Fruit fly (Drosophila melanogaster) whole organism, embryonic: ENCODE data around the gene CG7029.

Experiments used
- ATbp ChIP-seq: fragments of 200-800 bp; sonication (Bioruptor generic); optimal IDR thresholded peaks from 2 replicates; lab custom pipeline; 2017; ENCODE audit warnings: missing biosample characterization, mild to moderate bottlenecking, missing genetic modification characterization, missing genetic modification reagents
- Abd-B ChIP-seq: fragments of 200-800 bp; sonication (Bioruptor generic); optimal IDR thresholded peaks from 2 replicates; lab custom pipeline; 2018; ENCODE audit warnings: missing biosample characterization, mild to moderate bottlenecking, missing genetic modification characterization, moderate library complexity
- Atf3 ChIP-seq: fragments of 200-800 bp; sonication (Bioruptor generic); optimal IDR thresholded peaks from 3 replicates; lab custom pipeline; 2016; ENCODE audit warnings: missing biosample characterization, missing genetic modification characterization
- B-H2 ChIP-seq: fragments of 200-800 bp; sonication (Bioruptor generic); optimal IDR thresholded peaks from 2 replicates; lab custom pipeline; 2018; ENCODE audit warnings: missing biosample characterization, mild to moderate bottlenecking, missing genetic modification characterization
- CG12236 ChIP-seq: fragments of 200-800 bp; sonication (Bioruptor generic); optimal IDR thresholded peaks from 2 replicates; lab custom pipeline; 2016; ENCODE audit warnings: missing biosample characterization, missing genetic modification characterization
- CG12391 ChIP-seq: fragments of 200-800 bp; sonication (Bioruptor generic); optimal IDR thresholded peaks from 3 replicates; lab custom pipeline; 2018; ENCODE audit warnings: missing biosample characterization, mild to moderate bottlenecking, missing genetic modification characterization, moderate library complexity
- CG13287 ChIP-seq: fragments of 200-800 bp; sonication (Bioruptor generic); IDR thresholded peaks from 2 replicates; pipeline ENCODE4 v1.3.6; 2022; ENCODE audit warnings: missing biosample characterization, missing genetic modification characterization; ENCODE audit not compliant: partially characterized antibody
- CG13775 ChIP-seq: fragments of 200-800 bp; sonication (Bioruptor generic); optimal IDR thresholded peaks from 3 replicates; lab custom pipeline; 2017; ENCODE audit warnings: missing biosample characterization, mild to moderate bottlenecking, missing genetic modification characterization
- CG14014 ChIP-seq: fragments of 200-800 bp; sonication (Bioruptor generic); IDR thresholded peaks from 2 replicates; pipeline ENCODE4 v1.3.6; 2022; ENCODE audit warnings: missing biosample characterization, missing genetic modification characterization
- CG14441 ChIP-seq: fragments of 200-800 bp; sonication (Bioruptor generic); IDR thresholded peaks from 2 replicates; pipeline ENCODE4 v1.3.6; 2022; ENCODE audit warnings: missing biosample characterization, missing genetic modification characterization
- CG14965 ChIP-seq: fragments of 200-800 bp; sonication (Bioruptor generic); optimal IDR thresholded peaks from 2 replicates; lab custom pipeline; 2016; ENCODE audit warnings: missing biosample characterization, missing genetic modification characterization, borderline replicate concordance
- CG1529 ChIP-seq: fragments of 200-800 bp; sonication (Bioruptor generic); optimal IDR thresholded peaks from 3 replicates; lab custom pipeline; 2018; ENCODE audit warnings: missing biosample characterization, missing genetic modification characterization
- CG17328 ChIP-seq: fragments of 200-800 bp; sonication (Bioruptor generic); IDR thresholded peaks from 2 replicates; pipeline ENCODE4 v1.3.6; 2022; ENCODE audit warnings: missing biosample characterization, missing genetic modification characterization
- CG17359 ChIP-seq: fragments of 200-800 bp; sonication (Bioruptor generic); optimal IDR thresholded peaks from 3 replicates; lab custom pipeline; 2018; ENCODE audit warnings: missing biosample characterization, mild to moderate bottlenecking, missing genetic modification characterization, moderate library complexity
- CG34376 ChIP-seq: fragments of 200-800 bp; sonication (Bioruptor generic); optimal IDR thresholded peaks from 2 replicates; lab custom pipeline; 2018; ENCODE audit warnings: missing biosample characterization, mild to moderate bottlenecking, missing genetic modification characterization
- CG4424 ChIP-seq: fragments of 200-800 bp; sonication (Bioruptor generic); optimal IDR thresholded peaks from 3 replicates; lab custom pipeline; 2016; ENCODE audit warnings: missing biosample characterization, missing genetic modification characterization
- CG6683 ChIP-seq: fragments of 200-800 bp; sonication (Bioruptor generic); optimal IDR thresholded peaks from 2 replicates; lab custom pipeline; 2017; ENCODE audit warnings: missing biosample characterization, mild to moderate bottlenecking, missing genetic modification characterization, missing genetic modification reagents
- CG7556 ChIP-seq: fragments of 200-800 bp; sonication (Bioruptor generic); optimal IDR thresholded peaks from 2 replicates; lab custom pipeline; 2017; ENCODE audit warnings: missing biosample characterization, mild to moderate bottlenecking, missing genetic modification characterization
- CG7987 ChIP-seq: fragments of 200-800 bp; sonication (Bioruptor generic); optimal IDR thresholded peaks from 2 replicates; lab custom pipeline; 2018; ENCODE audit warnings: missing biosample characterization, mild to moderate bottlenecking, missing genetic modification characterization, moderate library complexity
- CG9609 ChIP-seq: fragments of 200-800 bp; sonication (Bioruptor generic); optimal IDR thresholded peaks from 3 replicates; lab custom pipeline; 2016; ENCODE audit warnings: missing biosample characterization, missing genetic modification characterization
- HLH3B ChIP-seq: fragments of 200-800 bp; sonication (Bioruptor generic); IDR thresholded peaks from 2 replicates; pipeline ENCODE4 v1.3.6; 2022; ENCODE audit warnings: missing biosample characterization, missing genetic modification characterization
- Lhr ChIP-seq: fragments of 200-800 bp; sonication (Bioruptor generic); optimal IDR thresholded peaks from 3 replicates; lab custom pipeline; 2017; ENCODE audit warnings: mild to moderate bottlenecking, missing biosample characterization, missing genetic modification reagents, missing genetic modification characterization
- MESR4 ChIP-seq: fragments of 200-800 bp; sonication (Bioruptor generic); optimal IDR thresholded peaks from 2 replicates; lab custom pipeline; 2018; ENCODE audit warnings: missing biosample characterization, mild to moderate bottlenecking, missing genetic modification characterization, moderate library complexity
- Med ChIP-seq: fragments of 200-800 bp; sonication (Bioruptor generic); peaks from one replicate; lab custom pipeline; 2016; ENCODE audit warnings: missing biosample characterization, missing genetic modification characterization, mild to moderate bottlenecking, inconsistent platforms, moderate library complexity
- Myb ChIP-seq: fragments of 200-800 bp; sonication (Bioruptor generic); optimal IDR thresholded peaks from 2 replicates; lab custom pipeline; 2016; ENCODE audit warnings: missing biosample characterization, missing genetic modification characterization
- Nf-YB ChIP-seq: fragments of 200-800 bp; sonication (Bioruptor generic); optimal IDR thresholded peaks from 3 replicates; lab custom pipeline; 2019; ENCODE audit warnings: missing biosample characterization, mild to moderate bottlenecking, missing genetic modification characterization, moderate library complexity
- Opbp ChIP-seq: fragments of 200-800 bp; sonication (Bioruptor generic); IDR thresholded peaks from 3 replicates; pipeline ENCODE4 v1.3.6; 2022; ENCODE audit warnings: missing biosample characterization, missing genetic modification characterization; ENCODE audit not compliant: partially characterized antibody
- PHDP ChIP-seq: fragments of 200-800 bp; sonication (Bioruptor generic); optimal IDR thresholded peaks from 3 replicates; lab custom pipeline; 2018; ENCODE audit warnings: missing biosample characterization, mild to moderate bottlenecking, missing genetic modification characterization, moderate library complexity
- Sry-δ ChIP-seq: fragments of 200-800 bp; sonication (Bioruptor generic); optimal IDR thresholded peaks from 2 replicates; lab custom pipeline; 2016; ENCODE audit warnings: missing biosample characterization, missing genetic modification characterization
- ato ChIP-seq: fragments of 200-800 bp; sonication (Bioruptor generic); IDR thresholded peaks from 2 replicates; pipeline ENCODE4 v1.3.6; 2022; ENCODE audit warnings: missing biosample characterization, missing genetic modification characterization; ENCODE audit not compliant: partially characterized antibody
- br ChIP-seq: fragments of >200 bp; optimal IDR thresholded peaks from 2 replicates; lab custom pipeline; 2017
- corto ChIP-seq: fragments of 200-800 bp; sonication (Bioruptor generic); optimal IDR thresholded peaks from 2 replicates; lab custom pipeline; 2016; ENCODE audit warnings: missing biosample characterization, mild to moderate bottlenecking, missing genetic modification characterization, moderate library complexity
- dimm ChIP-seq: fragments of 200-800 bp; sonication (Bioruptor generic); IDR thresholded peaks from 2 replicates; pipeline ENCODE4 v1.3.6; 2022; ENCODE audit warnings: missing biosample characterization, missing genetic modification characterization
- dpn ChIP-seq, 2 experiments: fragments of 200-800 bp; sonication (Bioruptor generic); optimal IDR thresholded peaks; 3 replicates each; lab custom pipeline; 2016; ENCODE audit warnings: missing biosample characterization in 2 of 2, missing genetic modification characterization in 2 of 2
- gce ChIP-seq: fragments of 200-800 bp; sonication (Bioruptor generic); IDR thresholded peaks from 3 replicates; pipeline ENCODE4 v1.3.6; 2022; ENCODE audit warnings: missing biosample characterization, missing genetic modification characterization
- gcm2 ChIP-seq: fragments of 200-800 bp; sonication (Bioruptor generic); optimal IDR thresholded peaks from 2 replicates; lab custom pipeline; 2016; ENCODE audit warnings: missing biosample characterization, missing genetic modification characterization
- grau ChIP-seq: fragments of 200-800 bp; optimal IDR thresholded peaks from 3 replicates; lab custom pipeline; 2019; ENCODE audit warnings: missing biosample characterization, mild to moderate bottlenecking, missing genetic modification characterization, moderate library complexity
- h ChIP-seq: fragments of >200 bp; optimal IDR thresholded peaks from 2 replicates; lab custom pipeline; 2017
- jumu ChIP-seq: fragments of 200-800 bp; sonication (Bioruptor generic); optimal IDR thresholded peaks from 3 replicates; lab custom pipeline; 2016; ENCODE audit warnings: missing biosample characterization, missing genetic modification characterization
- lilli ChIP-seq: fragments of 200-800 bp; sonication (Bioruptor generic); optimal IDR thresholded peaks from 3 replicates; lab custom pipeline; 2016; ENCODE audit warnings: missing biosample characterization, missing genetic modification characterization
- onecut ChIP-seq: fragments of 200-800 bp; sonication (Bioruptor generic); IDR thresholded peaks from 2 replicates; pipeline ENCODE4 v1.3.6; 2022; ENCODE audit warnings: missing biosample characterization, missing genetic modification characterization
- pan ChIP-seq, 4 experiments: fragments of >200 bp in 3 of 4; fragments of 200-800 bp in 1 of 4; sonication (Bioruptor generic) in 1 of 4; optimal IDR thresholded peaks in 3 of 4; IDR thresholded peaks in 1 of 4; 2 replicates each; pipeline versions ENCODE4 v1.3.6 to Lab custom; 2017 to 2022; ENCODE audit warnings: missing biosample characterization in 2 of 4, missing genetic modification characterization in 2 of 4, mixed read lengths in 1 of 4
- peb ChIP-seq: fragments of 200-800 bp; sonication (Bioruptor generic); IDR thresholded peaks from 2 replicates; pipeline ENCODE4 v1.3.6; 2022; ENCODE audit warnings: missing biosample characterization, missing genetic modification characterization
- rib ChIP-seq: fragments of 200-800 bp; sonication (Bioruptor generic); IDR thresholded peaks from 2 replicates; pipeline ENCODE4 v1.3.6; 2022; ENCODE audit warnings: missing biosample characterization, missing genetic modification characterization
- schlank ChIP-seq: fragments of 200-800 bp; sonication (Bioruptor generic); optimal IDR thresholded peaks from 2 replicates; lab custom pipeline; 2018; ENCODE audit warnings: missing biosample characterization, mild to moderate bottlenecking, missing genetic modification characterization
- sd ChIP-seq: fragments of 200-800 bp; sonication (Bioruptor generic); optimal IDR thresholded peaks from 3 replicates; lab custom pipeline; 2018; ENCODE audit warnings: missing biosample characterization, mild to moderate bottlenecking, missing genetic modification characterization, moderate library complexity
- sr ChIP-seq: fragments of 200-800 bp; sonication (Bioruptor generic); IDR thresholded peaks from 3 replicates; pipeline ENCODE4 v1.3.6; 2022; ENCODE audit warnings: missing biosample characterization, missing genetic modification characterization
- vvl ChIP-seq: fragments of 200-800 bp; sonication (Bioruptor generic); IDR thresholded peaks from 2 replicates; pipeline ENCODE4 v1.3.6; 2022; ENCODE audit warnings: missing biosample characterization, missing genetic modification characterization

CG7029 gene

dm6 chr3R:22753895-22754774, 3.4 kb downstream of the CG7029 start (continued):
- TF ChIP-seq onecut (GFP tag; lab: Robert Waterston, UW) (no peak; the same call in 1 of the 2 replicates), lilli (GFP tag; lab: Kevin White, UChicago) (peak; percentile 58), CG9609 (GFP tag; lab: Kevin White, UChicago) (no peak), CG13775 (peak; percentile 63), schlank (tag; lab: Kevin White, UChicago) (no peak), ato (0 out of 2 replicates have a peak, but pooled peaks have one; percentile 31), Abd-B (GFP tag; lab: Kevin White, UChicago) (peak; percentile 33), sd (no peak), Opbp (GFP tag; lab: Robert Waterston, UW) (no peak), HLH3B (GFP tag; lab: Robert Waterston, UW) (peak; percentile 46), CG17359 (tag; lab: Kevin White, UChicago) (peak; percentile 67), ATbp (peak; percentile 52), jumu (GFP tag; lab: Kevin White, UChicago) (peak; percentile 45), Lhr (GFP tag; lab: Kevin White, UChicago) (no peak), dpn (GFP tag; optimal IDR thresholded peaks at IDR 0.05; lab: Kevin White, UChicago) (peak; percentile 53 to 75), CG17328 (GFP tag; lab: Robert Waterston, UW) (peak; percentile 68), CG14014 (GFP tag; lab: Robert Waterston, UW) (peak; percentile 50; the same call in 1 of the 2 replicates), rib (GFP tag; lab: Robert Waterston, UW) (peak; percentile 47; the same call in 1 of the 2 replicates), Sry-δ (no peak), CG1529 (GFP tag; lab: Kevin White, UChicago) (peak; percentile 22), peb (GFP tag; lab: Robert Waterston, UW) (no peak), CG7556 (peak; percentile 89), CG12391 (tag; lab: Kevin White, UChicago) (peak; percentile 71), gcm2 (GFP tag; lab: Kevin White, UChicago) (peak; percentile 21), grau (tag; lab: Kevin White, UChicago) (peak; percentile 72), corto (no peak), sr (GFP tag; lab: Robert Waterston, UW) (0 out of 3 replicates have a peak, but pooled peaks have one; percentile 28), CG13287 (peak; percentile 54), Nf-YB (peak; percentile 26), h (no peak), pan (optimal IDR thresholded peaks at IDR 0.05; lab: Kevin White, UChicago) (no peak), pan (GFP tag; optimal IDR thresholded peaks at IDR 0.05 in 1 of 2, IDR thresholded peaks at IDR 0.05 in 1 of 2) (peak in 1 of 2 experiments; percentile 51), CG14441 (peak; percentile 62), B-H2 (GFP tag; lab: Kevin White, UChicago) (peak; percentile 9), vvl (peak; percentile 38), CG34376 (no peak), Atf3 (GFP tag; lab: Kevin White, UChicago) (no peak), CG4424 (peak; percentile 64), br (lab: Kevin White, UChicago) (no peak), gce (peak; percentile 65; the same call in 2 of the 3 replicates), Myb (peak; percentile 17), CG6683 (GFP tag; lab: Kevin White, UChicago) (no peak), MESR4 (peak; percentile 6), PHDP (tag; lab: Kevin White, UChicago) (peak; percentile 62), CG7987 (peak; percentile 41), CG12236 (GFP tag; lab: Kevin White, UChicago) (peak; percentile 13), Med (GFP tag; lab: Kevin White, UChicago) (peak; percentile 86), CG14965 (GFP tag; lab: Kevin White, UChicago) (no peak), dimm (GFP tag; lab: Robert Waterston, UW) (no peak)
